Fruit fly (Drosophila melanogaster): ENCODE data around the gene Ald1.

Ald1 gene

DNA sequence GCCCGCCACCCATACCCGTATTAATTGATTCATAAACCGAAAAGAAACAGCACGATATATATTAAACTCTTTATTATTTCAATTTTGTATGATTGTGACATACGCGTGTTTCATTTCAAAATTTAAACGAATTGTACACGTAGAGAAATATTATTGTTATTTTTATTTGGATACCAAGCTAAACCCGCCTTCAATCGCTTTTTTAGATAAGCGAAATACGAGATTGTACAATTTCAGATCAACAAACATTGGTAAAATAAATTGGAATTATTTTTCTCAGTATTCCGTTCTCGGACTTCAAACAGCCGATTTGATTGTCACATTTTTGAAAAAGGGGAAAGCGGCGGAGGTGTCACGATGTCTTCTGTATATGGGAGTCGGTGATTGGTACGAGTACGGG, 26.4 kb downstream of the Ald1 start (continued):
- TF ChIP-seq Camta (GFP tag; optimal IDR thresholded peaks at IDR 0.05) (peak; percentile 44), CG14667 (GFP tag; IDR thresholded peaks at IDR 0.05) (peak; percentile 30; the same call in 1 of the 2 replicates), croc (GFP tag; conservative IDR thresholded peaks at IDR 0.05) (no peak), br (optimal IDR thresholded peaks at IDR 0.05) (no peak), CG4282 (GFP tag; optimal IDR thresholded peaks at IDR 0.05) (no peak), CG14965 (GFP tag; optimal IDR thresholded peaks at IDR 0.05; ENCODE audit: borderline replicate concordance) (no peak), CG2678 (tag; optimal IDR thresholded peaks at IDR 0.05) (peak; percentile 50), CG18619 (GFP tag; optimal IDR thresholded peaks at IDR 0.05) (peak; percentile 4), row (GFP tag; IDR thresholded peaks at IDR 0.05) (peak; percentile 57), org-1 (GFP tag; optimal IDR thresholded peaks at IDR 0.05) (peak; percentile 3), CG3847 (GFP tag; IDR thresholded peaks at IDR 0.05) (peak; percentile 23; the same call in 1 of the 2 replicates), otp (GFP tag; IDR thresholded peaks at IDR 0.05) (peak; percentile 50; the same call in 2 of the 3 replicates), CG1603 (tag; optimal IDR thresholded peaks at IDR 0.05) (peak; percentile 61), fd96Cb (tag; optimal IDR thresholded peaks at IDR 0.05) (peak; percentile 20), cato (GFP tag; optimal IDR thresholded peaks at IDR 0.05; ENCODE audit: borderline replicate concordance) (no peak), CG3726 (GFP tag; IDR thresholded peaks at IDR 0.05) (no peak), Neu2 (GFP tag; optimal IDR thresholded peaks at IDR 0.05; ENCODE audit: borderline replicate concordance) (no peak), tgo (GFP tag; IDR thresholded peaks at IDR 0.05) (peak; percentile 51; the same call in 1 of the 3 replicates), ac (GFP tag; optimal IDR thresholded peaks at IDR 0.05) (no peak), CG1529 (GFP tag; optimal IDR thresholded peaks at IDR 0.05) (no peak), Chrac-16 (GFP tag; optimal IDR thresholded peaks at IDR 0.05) (peak; percentile 7), Hr39 (optimal IDR thresholded peaks at IDR 0.05) (no peak), sima (GFP tag; optimal IDR thresholded peaks at IDR 0.05) (no peak), CG1647 (GFP tag; optimal IDR thresholded peaks at IDR 0.05) (peak; percentile 10), gt (GFP tag; IDR thresholded peaks at IDR 0.05) (no peak), HLH3B (GFP tag; IDR thresholded peaks at IDR 0.05) (peak; percentile 44), cad (GFP tag; optimal IDR thresholded peaks at IDR 0.05) (no peak), inv (GFP tag; IDR thresholded peaks at IDR 0.05; ENCODE audit: partially characterized antibody) (no peak), CG11093 (GFP tag; IDR thresholded peaks at IDR 0.05) (no peak), pnt (GFP tag; optimal IDR thresholded peaks at IDR 0.05) (peak; percentile 19), CG6854 (GFP tag; optimal IDR thresholded peaks at IDR 0.05) (no peak), CG8089 (GFP tag; optimal IDR thresholded peaks at IDR 0.05) (no peak), Rx (GFP tag; IDR thresholded peaks at IDR 0.05) (peak; percentile 41; the same call in 1 of the 2 replicates), CG11398 (GFP tag; optimal IDR thresholded peaks at IDR 0.05) (no peak), CG12219 (GFP tag; optimal IDR thresholded peaks at IDR 0.05) (no peak), CG4730 (GFP tag; IDR thresholded peaks at IDR 0.05) (no peak), CG4854 (GFP tag; optimal IDR thresholded peaks at IDR 0.05) (peak; percentile 9), Pdp1 (GFP tag; optimal IDR thresholded peaks at IDR 0.05) (peak; percentile 4 to 28), CG8359 (GFP tag; optimal IDR thresholded peaks at IDR 0.05; ENCODE audit: borderline replicate concordance) (no peak), CG12155 (GFP tag; optimal IDR thresholded peaks at IDR 0.05) (peak; percentile 13), Dfd (GFP tag; optimal IDR thresholded peaks at IDR 0.05) (no peak), CG30020 (tag; optimal IDR thresholded peaks at IDR 0.05) (no peak), Drgx (GFP tag; IDR thresholded peaks at IDR 0.05) (0 out of 2 replicates have a peak, but pooled peaks have one; percentile 9), odd (GFP tag; optimal IDR thresholded peaks at IDR 0.05) (no peak), ken (GFP tag; IDR thresholded peaks at IDR 0.05) (no peak), gro (GFP tag; optimal IDR thresholded peaks at IDR 0.05) (peak; percentile 39), CG12942 (GFP tag; optimal IDR thresholded peaks at IDR 0.05) (peak; percentile 6), fru (optimal IDR thresholded peaks at IDR 0.05) (no peak), salm (tag; optimal IDR thresholded peaks at IDR 0.05) (no peak), ab (GFP tag; optimal IDR thresholded peaks at IDR 0.05) (no peak), NfI (GFP tag; optimal IDR thresholded peaks at IDR 0.05) (peak; percentile 31), ro (GFP tag; IDR thresholded peaks at IDR 0.05) (no peak), CG12236 (GFP tag; optimal IDR thresholded peaks at IDR 0.05) (no peak)
